Fruit fly (Drosophila melanogaster) whole organism, embryonic: ENCODE measurements around the gene Ir25a.
A peak's percentile ranks its signal among the peaks of the same experiment; 100 is the strongest.

ENCODE experiments used
- CG10267 ChIP-seq: fragments of 200-800 bp; sonication (Bioruptor generic); optimal IDR thresholded peaks from 2 replicates; lab custom pipeline; 2018; ENCODE audit warnings: missing biosample characterization, mild to moderate bottlenecking, missing genetic modification characterization, moderate library complexity
- CG10979 ChIP-seq: fragments of 200-800 bp; sonication (Bioruptor generic); optimal IDR thresholded peaks from 2 replicates; lab custom pipeline; 2018; ENCODE audit warnings: missing biosample characterization, mild to moderate bottlenecking, missing genetic modification characterization, moderate library complexity
- CG11504 ChIP-seq: fragments of 200-800 bp; sonication (Bioruptor generic); optimal IDR thresholded peaks from 3 replicates; lab custom pipeline; 2019; ENCODE audit warnings: missing biosample characterization, mild to moderate bottlenecking, missing genetic modification characterization, moderate library complexity
- CG13894 ChIP-seq: fragments of 200-800 bp; sonication (Bioruptor generic); optimal IDR thresholded peaks from 3 replicates; lab custom pipeline; 2018; ENCODE audit warnings: missing biosample characterization, mild to moderate bottlenecking, missing genetic modification characterization, moderate library complexity
- CG17568 ChIP-seq: fragments of 200-800 bp; sonication (Bioruptor generic); optimal IDR thresholded peaks from 2 replicates; lab custom pipeline; 2018; ENCODE audit warnings: missing biosample characterization, mild to moderate bottlenecking, missing genetic modification characterization, moderate library complexity
- CG18262 ChIP-seq: fragments of 200-800 bp; optimal IDR thresholded peaks from 3 replicates; lab custom pipeline; 2019; ENCODE audit warnings: missing biosample characterization, mild to moderate bottlenecking, missing genetic modification characterization, moderate library complexity
- CG2712 ChIP-seq: fragments of 200-800 bp; optimal IDR thresholded peaks from 3 replicates; lab custom pipeline; 2019; ENCODE audit warnings: missing biosample characterization, mild to moderate bottlenecking, missing genetic modification characterization, moderate library complexity
- CG2875 ChIP-seq: fragments of 200-800 bp; sonication (Bioruptor generic); optimal IDR thresholded peaks from 2 replicates; lab custom pipeline; 2017; ENCODE audit warnings: missing biosample characterization, mild to moderate bottlenecking, missing genetic modification characterization, missing genetic modification reagents
- CG3065 ChIP-seq: fragments of 200-800 bp; sonication (Bioruptor generic); optimal IDR thresholded peaks from 2 replicates; lab custom pipeline; 2016; ENCODE audit warnings: missing biosample characterization, missing genetic modification characterization
- CG3407 ChIP-seq: fragments of 200-800 bp; sonication (Bioruptor generic); optimal IDR thresholded peaks from 2 replicates; lab custom pipeline; 2018; ENCODE audit warnings: missing biosample characterization, mild to moderate bottlenecking, missing genetic modification characterization
- CG34224 ChIP-seq: fragments of 200-800 bp; sonication (Bioruptor generic); IDR thresholded peaks from 3 replicates; pipeline ENCODE4 v1.3.6; 2022; ENCODE audit warnings: missing biosample characterization, missing genetic modification characterization; ENCODE audit not compliant: partially characterized antibody
- CG43689 ChIP-seq: fragments of 200-800 bp; sonication (Bioruptor generic); IDR thresholded peaks from 2 replicates; pipeline ENCODE4 v1.3.6; 2022; ENCODE audit warnings: missing biosample characterization, missing genetic modification characterization
- CG5180 ChIP-seq: fragments of 200-800 bp; sonication (Bioruptor generic); optimal IDR thresholded peaks from 3 replicates; lab custom pipeline; 2017; ENCODE audit warnings: missing biosample characterization, missing genetic modification characterization, mild to moderate bottlenecking, moderate library complexity, missing genetic modification reagents
- CG7556 ChIP-seq: fragments of 200-800 bp; sonication (Bioruptor generic); optimal IDR thresholded peaks from 2 replicates; lab custom pipeline; 2017; ENCODE audit warnings: missing biosample characterization, mild to moderate bottlenecking, missing genetic modification characterization
- CTCF ChIP-seq: fragments of 200-800 bp; sonication (Bioruptor generic); optimal IDR thresholded peaks from 2 replicates; lab custom pipeline; 2017; ENCODE audit warnings: missing biosample characterization, mild to moderate bottlenecking, missing genetic modification characterization, moderate library complexity
- Deaf1 ChIP-seq: fragments of 200-800 bp; optimal IDR thresholded peaks from 3 replicates; lab custom pipeline; 2019; ENCODE audit warnings: missing biosample characterization, mild to moderate bottlenecking, missing genetic modification characterization, moderate library complexity
- HmgZ ChIP-seq: fragments of 200-800 bp; sonication (Bioruptor generic); optimal IDR thresholded peaks from 2 replicates; lab custom pipeline; 2018; ENCODE audit warnings: missing biosample characterization, mild to moderate bottlenecking, missing genetic modification characterization
- Hr51 ChIP-seq, 2 experiments: fragments of 200-800 bp; sonication (Bioruptor generic); optimal IDR thresholded peaks; 2 replicates in 1 of 2; 3 replicates in 1 of 2; lab custom pipeline; 2016 to 2018; ENCODE audit warnings: missing biosample characterization in 2 of 2, missing genetic modification characterization in 2 of 2, mild to moderate bottlenecking in 1 of 2, moderate library complexity in 1 of 2
- Trl ChIP-seq, 3 experiments: fragments of >200 bp in 2 of 3; fragments of 200-800 bp in 1 of 3; sonication (Bioruptor generic) in 1 of 3; optimal IDR thresholded peaks; 2 replicates in 1 of 3; 3 replicates in 2 of 3; lab custom pipeline; 2016 to 2017; ENCODE audit warnings: missing biosample characterization in 1 of 3, missing genetic modification characterization in 1 of 3
- abd-A ChIP-seq: fragments of 200-800 bp; sonication (Bioruptor generic); optimal IDR thresholded peaks from 3 replicates; lab custom pipeline; 2019; ENCODE audit warnings: missing biosample characterization, mild to moderate bottlenecking, missing genetic modification characterization, moderate library complexity
- bsh ChIP-seq, 2 experiments: fragments of 200-800 bp; sonication (Bioruptor generic); optimal IDR thresholded peaks; 2 replicates each; lab custom pipeline; 2017 to 2018; ENCODE audit warnings: mild to moderate bottlenecking in 2 of 2, missing biosample characterization in 2 of 2, missing genetic modification characterization in 2 of 2, moderate library complexity in 1 of 2
- hkb ChIP-seq, 2 experiments: fragments of 200-800 bp in 1 of 2; fragments of >200 bp in 1 of 2; sonication (Bioruptor generic) in 1 of 2; IDR thresholded peaks in 1 of 2; optimal IDR thresholded peaks in 1 of 2; 2 replicates each; pipeline versions ENCODE4 v1.3.6 to Lab custom; 2017 to 2022; ENCODE audit warnings: missing biosample characterization in 1 of 2, missing genetic modification characterization in 1 of 2
- run ChIP-seq: fragments of 200-800 bp; sonication (Bioruptor generic); optimal IDR thresholded peaks from 3 replicates; lab custom pipeline; 2018; ENCODE audit warnings: missing biosample characterization, mild to moderate bottlenecking, missing genetic modification characterization
- unpg ChIP-seq: fragments of 200-800 bp; sonication (Bioruptor generic); optimal IDR thresholded peaks from 3 replicates; lab custom pipeline; 2018; ENCODE audit warnings: missing biosample characterization, mild to moderate bottlenecking, missing genetic modification characterization, moderate library complexity
- vvl ChIP-seq: fragments of 200-800 bp; sonication (Bioruptor generic); IDR thresholded peaks from 2 replicates; pipeline ENCODE4 v1.3.6; 2022; ENCODE audit warnings: missing biosample characterization, missing genetic modification characterization
- zf30C ChIP-seq: fragments of 200-800 bp; sonication (Bioruptor generic); optimal IDR thresholded peaks from 3 replicates; lab custom pipeline; 2018; ENCODE audit warnings: missing biosample characterization, mild to moderate bottlenecking, missing genetic modification characterization

Gene Ir25a

DNA sequence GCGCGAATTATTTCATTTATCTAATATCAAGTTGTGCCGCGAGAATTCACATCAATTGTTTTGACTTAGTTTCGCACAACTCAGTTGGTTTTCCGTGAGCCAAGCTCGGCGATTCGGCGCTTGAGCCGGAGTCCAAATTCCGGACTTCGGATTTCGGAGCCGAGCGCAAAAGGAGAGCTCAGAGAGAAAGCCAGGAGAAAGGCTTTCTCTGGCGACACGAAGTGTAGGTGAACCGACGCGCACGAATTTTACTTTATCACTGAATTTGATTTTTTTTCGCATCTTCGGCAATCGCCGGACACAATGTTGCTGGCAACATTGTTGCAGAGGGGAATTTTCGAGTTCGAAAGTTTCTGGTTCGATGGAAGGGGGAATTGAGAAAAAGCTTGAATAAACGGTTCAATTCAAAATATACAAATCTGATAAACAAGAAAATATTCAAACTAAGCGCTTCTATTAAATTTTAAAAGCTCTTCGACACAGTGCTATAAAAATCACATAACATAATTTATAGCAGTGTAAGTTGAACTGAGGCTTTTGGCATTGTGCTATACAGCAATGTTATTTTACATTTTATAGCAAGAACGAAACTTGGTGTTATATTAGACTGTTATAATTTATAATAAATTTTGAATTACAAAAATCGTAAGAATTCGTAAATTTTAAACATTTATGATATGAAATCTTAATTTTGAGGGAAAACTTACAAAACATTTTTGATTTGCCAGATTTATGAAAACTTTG is 41.1 kb downstream of the Ir25a start, which contains the start of gene fipi (continued):
- TF ChIP-seq CG10267 (tag; lab: Kevin White, UChicago) (peak; percentile 34), CG10979 (tag; lab: Kevin White, UChicago) (peak; percentile 19), CG7556 (GFP tag; lab: Kevin White, UChicago) (no peak), Hr51 (GFP tag; optimal IDR thresholded peaks at IDR 0.05; lab: Kevin White, UChicago) (peak in 1 of 2 experiments; percentile 33), unpg (GFP tag; lab: Kevin White, UChicago) (peak; percentile 37), CG17568 (peak; percentile 52), hkb (optimal IDR thresholded peaks at IDR 0.05; lab: Kevin White, UChicago) (no peak), hkb (GFP tag; IDR thresholded peaks at IDR 0.05; lab: Robert Waterston, UW) (peak; percentile 52), Deaf1 (tag; lab: Kevin White, UChicago) (peak; percentile 93), CG5180 (GFP tag; lab: Kevin White, UChicago) (peak; percentile 5), CG18262 (tag; lab: Kevin White, UChicago) (peak; percentile 12), CG34224 (GFP tag; lab: Robert Waterston, UW) (0 out of 3 replicates have a peak, but pooled peaks have one; percentile 9), CG2875 (GFP tag; lab: Kevin White, UChicago) (peak; percentile 33), zf30C (GFP tag; lab: Kevin White, UChicago) (no peak), Trl (optimal IDR thresholded peaks at IDR 0.05; lab: Kevin White, UChicago) (no peak), Trl (GFP tag; optimal IDR thresholded peaks at IDR 0.05; lab: Kevin White, UChicago) (no peak), abd-A (peak; percentile 10), bsh (GFP tag; optimal IDR thresholded peaks at IDR 0.05; lab: Kevin White, UChicago) (peak in 1 of 2 experiments; percentile 46), CG3407 (GFP tag; lab: Kevin White, UChicago) (peak; percentile 17), HmgZ (no peak), CG43689 (0 out of 2 replicates have a peak, but pooled peaks have one; percentile 8), vvl (0 out of 2 replicates have a peak, but pooled peaks have one; percentile 43), run (no peak), CG3065 (no peak), CG2712 (peak; percentile 35), CTCF (GFP tag; lab: Kevin White, UChicago) (peak; percentile 73), CG13894 (tag; lab: Kevin White, UChicago) (peak; percentile 6), CG11504 (tag; lab: Kevin White, UChicago) (peak; percentile 99)
